Worm (Caenorhabditis elegans) whole organism, midembryonic: ENCODE measurements around the gene mlc-7.

Experiments used
- cog-1 ChIP-seq: sonication (generic microtip); optimal IDR thresholded peaks from 2 replicates; lab custom pipeline; 2016; ENCODE audit warnings: missing genetic modification characterization, missing compliant biosample characterization
- flt-1 ChIP-seq: fragments of 200-800 bp; sonication (Bioruptor generic); IDR thresholded peaks from 2 replicates; pipeline ENCODE4 v1.3.6; 2022; ENCODE audit warnings: missing genetic modification characterization, missing compliant biosample characterization
- med-1 ChIP-seq: sonication (generic microtip); optimal IDR thresholded peaks from 2 replicates; lab custom pipeline; 2017; ENCODE audit warnings: missing genetic modification characterization, mild to moderate bottlenecking, missing compliant biosample characterization, antibody characterized with exemption, missing genetic modification reagents; ENCODE audit not compliant: insufficient read depth
- ref-1 ChIP-seq: fragments of 200-800 bp; sonication (Bioruptor generic); conservative IDR thresholded peaks from 2 replicates; pipeline ENCODE4 v1.3.6; 2022; ENCODE audit warnings: missing genetic modification reagents, missing genetic modification characterization, missing compliant biosample characterization
- tab-1 ChIP-seq: fragments of 200-800 bp; sonication (Bioruptor generic); IDR thresholded peaks from 2 replicates; pipeline ENCODE4 v1.3.6; 2022; ENCODE audit warnings: missing genetic modification characterization, missing compliant biosample characterization
- ztf-23 ChIP-seq: fragments of 200-800 bp; sonication (Bioruptor generic); IDR thresholded peaks from 2 replicates; pipeline ENCODE4 v1.3.6; 2022; ENCODE audit warnings: missing genetic modification reagents, missing genetic modification characterization, missing compliant biosample characterization
- ztf-29 ChIP-seq: fragments of 200-800 bp; sonication (Bioruptor generic); IDR thresholded peaks from 2 replicates; pipeline ENCODE4 v1.3.6; 2022; ENCODE audit warnings: missing genetic modification reagents, missing genetic modification characterization, missing compliant biosample characterization

ce11 chrIII:13741410-13741809 lies 9.8 kb upstream of the mlc-7 start:
- no peak for TF ChIP-seq ztf-29 (GFP tag; lab: Robert Waterston, UW)
- no peak for TF ChIP-seq med-1 (GFP tag; lab: Kevin White, UChicago)
- no peak for TF ChIP-seq ref-1 (GFP tag; lab: Robert Waterston, UW)
- no peak for TF ChIP-seq tab-1 (GFP tag; lab: Robert Waterston, UW)
- no peak for TF ChIP-seq flt-1
- no peak for TF ChIP-seq ztf-23 (GFP tag; lab: Robert Waterston, UW)
- no peak for TF ChIP-seq cog-1
